Worm (Caenorhabditis elegans) whole organism, late embryonic: Measurements from ENCODE around the gene acer-1.

Source experiments
- C08G9.2 ChIP-seq: sonication (generic microtip); optimal IDR thresholded peaks from 2 replicates; lab custom pipeline; 2016; ENCODE audit warnings: mild to moderate bottlenecking, missing genetic modification characterization, moderate library complexity, missing compliant biosample characterization
- C38D4.7 ChIP-seq: fragments of 200-800 bp; sonication (Bioruptor generic); optimal IDR thresholded peaks from 2 replicates; lab custom pipeline; 2018; ENCODE audit warnings: mild to moderate bottlenecking, missing genetic modification characterization, moderate library complexity, missing compliant biosample characterization
- K09A11.1 ChIP-seq: sonication (generic microtip); optimal IDR thresholded peaks from 2 replicates; lab custom pipeline; 2017; ENCODE audit warnings: antibody characterized with exemption, mild to moderate bottlenecking, missing genetic modification characterization, missing compliant biosample characterization; ENCODE audit not compliant: insufficient read depth
- T23F11.4 ChIP-seq: fragments of 200-800 bp; sonication (Bioruptor generic); optimal IDR thresholded peaks from 2 replicates; lab custom pipeline; 2018; ENCODE audit warnings: mild to moderate bottlenecking, missing genetic modification characterization, missing compliant biosample characterization
- ama-1 ChIP-seq: fragments of 150-350 bp; optimal IDR thresholded peaks from 2 replicates; lab custom pipeline; 2014
- ceh-14 ChIP-seq: sonication (generic microtip); optimal IDR thresholded peaks from 2 replicates; lab custom pipeline; 2016; ENCODE audit warnings: missing genotype, missing genetic modification characterization, missing compliant biosample characterization
- ceh-18 ChIP-seq: sonication (generic microtip); optimal IDR thresholded peaks from 2 replicates; lab custom pipeline; 2016; ENCODE audit warnings: missing genetic modification characterization, missing compliant biosample characterization
- ceh-22 ChIP-seq: sonication (generic microtip); optimal IDR thresholded peaks from 2 replicates; lab custom pipeline; 2017; ENCODE audit warnings: missing biosample characterization, missing genetic modification characterization
- ceh-34 ChIP-seq: sonication (generic microtip); optimal IDR thresholded peaks from 2 replicates; lab custom pipeline; 2016; ENCODE audit warnings: mild to moderate bottlenecking, missing genetic modification characterization, missing compliant biosample characterization
- ceh-48 ChIP-seq: sonication (generic microtip); optimal IDR thresholded peaks from 2 replicates; lab custom pipeline; 2016; ENCODE audit warnings: missing genetic modification characterization, inconsistent platforms, missing compliant biosample characterization
- dve-1 ChIP-seq: sonication (generic microtip); optimal IDR thresholded peaks from 2 replicates; lab custom pipeline; 2017; ENCODE audit warnings: antibody characterized with exemption, mild to moderate bottlenecking, missing genetic modification characterization, missing compliant biosample characterization
- elt-2 ChIP-seq: sonication (generic microtip); optimal IDR thresholded peaks from 2 replicates; lab custom pipeline; 2016; ENCODE audit warnings: missing genetic modification reagents, missing genetic modification characterization, missing compliant biosample characterization
- fkh-10 ChIP-seq: fragments of 150-350 bp; optimal IDR thresholded peaks from 2 replicates; lab custom pipeline; 2014; ENCODE audit warnings: missing biosample characterization, missing genetic modification reagents, missing genetic modification characterization
- gmeb-2 ChIP-seq: sonication (generic microtip); optimal IDR thresholded peaks from 2 replicates; lab custom pipeline; 2016; ENCODE audit warnings: missing genetic modification characterization, inconsistent platforms, missing compliant biosample characterization
- hlh-13 ChIP-seq: fragments of 200-800 bp; sonication (Bioruptor generic); optimal IDR thresholded peaks from 2 replicates; lab custom pipeline; 2018; ENCODE audit warnings: mild to moderate bottlenecking, missing genetic modification characterization, missing compliant biosample characterization
- hlh-30 ChIP-seq: sonication (generic microtip); optimal IDR thresholded peaks from 2 replicates; lab custom pipeline; 2017; ENCODE audit warnings: antibody characterized with exemption, missing genetic modification characterization, missing compliant biosample characterization; ENCODE audit not compliant: insufficient read depth
- hlh-6 ChIP-seq: sonication (generic microtip); optimal IDR thresholded peaks from 2 replicates; lab custom pipeline; 2016; ENCODE audit warnings: missing genotype, missing genetic modification characterization, missing compliant biosample characterization
- hlh-8 ChIP-seq: sonication (generic microtip); optimal IDR thresholded peaks from 2 replicates; lab custom pipeline; 2016; ENCODE audit warnings: missing genotype, missing genetic modification characterization, missing compliant biosample characterization
- nfya-1 ChIP-seq: sonication (generic microtip); optimal IDR thresholded peaks from 2 replicates; lab custom pipeline; 2017; ENCODE audit warnings: missing genetic modification characterization, mild to moderate bottlenecking, missing compliant biosample characterization, antibody characterized with exemption, moderate library complexity
- nhr-232 ChIP-seq: sonication (generic microtip); optimal IDR thresholded peaks from 2 replicates; lab custom pipeline; 2016; ENCODE audit warnings: missing genetic modification characterization, missing compliant biosample characterization
- pag-3 ChIP-seq: sonication (generic microtip); optimal IDR thresholded peaks from 2 replicates; lab custom pipeline; 2016; ENCODE audit warnings: missing compliant biosample characterization, missing genetic modification characterization, borderline replicate concordance
- pat-9 ChIP-seq: fragments of 200-800 bp; sonication (Bioruptor generic); optimal IDR thresholded peaks from 2 replicates; lab custom pipeline; 2018; ENCODE audit warnings: mild to moderate bottlenecking, missing genetic modification characterization, moderate library complexity, missing compliant biosample characterization
- pha-2 ChIP-seq: sonication (generic microtip); optimal IDR thresholded peaks from 2 replicates; lab custom pipeline; 2017; ENCODE audit warnings: mild to moderate bottlenecking, missing genetic modification characterization, missing compliant biosample characterization
- pqm-1 ChIP-seq: sonication (generic microtip); optimal IDR thresholded peaks from 2 replicates; lab custom pipeline; 2016; ENCODE audit warnings: missing genetic modification characterization, missing compliant biosample characterization
- pros-1 ChIP-seq: fragments of 150-350 bp; optimal IDR thresholded peaks from 2 replicates; lab custom pipeline; 2014; ENCODE audit warnings: missing biosample characterization, missing genetic modification reagents, missing genetic modification characterization
- ref-2 ChIP-seq: sonication (generic microtip); optimal IDR thresholded peaks from 2 replicates; lab custom pipeline; 2016; ENCODE audit warnings: missing genetic modification characterization, missing compliant biosample characterization
- rnt-1 ChIP-seq: sonication (generic microtip); optimal IDR thresholded peaks from 2 replicates; lab custom pipeline; 2016; ENCODE audit warnings: missing genetic modification characterization, missing compliant biosample characterization
- sdc-2 ChIP-seq: sonication (generic microtip); optimal IDR thresholded peaks from 2 replicates; lab custom pipeline; 2016; ENCODE audit warnings: missing genotype, missing genetic modification characterization, missing compliant biosample characterization
- sox-2 ChIP-seq: fragments of 200-800 bp; sonication (Bioruptor generic); IDR thresholded peaks from 2 replicates; pipeline ENCODE4 v1.3.6; 2022; ENCODE audit warnings: missing genetic modification reagents, missing genetic modification characterization, missing compliant biosample characterization
- sox-4 ChIP-seq: sonication (generic microtip); optimal IDR thresholded peaks from 2 replicates; lab custom pipeline; 2017; ENCODE audit warnings: mild to moderate bottlenecking, missing genetic modification characterization, inconsistent platforms, missing compliant biosample characterization
- tbx-2 ChIP-seq: sonication (generic microtip); optimal IDR thresholded peaks from 2 replicates; lab custom pipeline; 2016; ENCODE audit warnings: missing genetic modification characterization, missing compliant biosample characterization
- unc-3 ChIP-seq, 2 experiments: fragments of 200-800 bp in 1 of 2; sonication (Bioruptor generic) in 1 of 2; sonication (generic microtip) in 1 of 2; conservative IDR thresholded peaks in 1 of 2; optimal IDR thresholded peaks in 1 of 2; 2 replicates each; pipeline versions ENCODE4 v1.3.6 to Lab custom; 2016 to 2022; ENCODE audit warnings: missing compliant biosample characterization in 2 of 2, missing genetic modification characterization in 2 of 2, missing genetic modification reagents in 1 of 2
- unc-42 ChIP-seq: sonication (generic microtip); optimal IDR thresholded peaks from 2 replicates; lab custom pipeline; 2016; ENCODE audit warnings: missing genotype, missing genetic modification characterization, missing compliant biosample characterization
- unc-55 ChIP-seq: sonication (generic microtip); optimal IDR thresholded peaks from 2 replicates; lab custom pipeline; 2017; ENCODE audit warnings: missing biosample characterization, missing genetic modification reagents, missing genetic modification characterization
- zip-5 ChIP-seq: sonication (generic microtip); optimal IDR thresholded peaks from 2 replicates; lab custom pipeline; 2016; ENCODE audit warnings: missing genetic modification characterization, missing compliant biosample characterization

The acer-1 gene

DNA sequence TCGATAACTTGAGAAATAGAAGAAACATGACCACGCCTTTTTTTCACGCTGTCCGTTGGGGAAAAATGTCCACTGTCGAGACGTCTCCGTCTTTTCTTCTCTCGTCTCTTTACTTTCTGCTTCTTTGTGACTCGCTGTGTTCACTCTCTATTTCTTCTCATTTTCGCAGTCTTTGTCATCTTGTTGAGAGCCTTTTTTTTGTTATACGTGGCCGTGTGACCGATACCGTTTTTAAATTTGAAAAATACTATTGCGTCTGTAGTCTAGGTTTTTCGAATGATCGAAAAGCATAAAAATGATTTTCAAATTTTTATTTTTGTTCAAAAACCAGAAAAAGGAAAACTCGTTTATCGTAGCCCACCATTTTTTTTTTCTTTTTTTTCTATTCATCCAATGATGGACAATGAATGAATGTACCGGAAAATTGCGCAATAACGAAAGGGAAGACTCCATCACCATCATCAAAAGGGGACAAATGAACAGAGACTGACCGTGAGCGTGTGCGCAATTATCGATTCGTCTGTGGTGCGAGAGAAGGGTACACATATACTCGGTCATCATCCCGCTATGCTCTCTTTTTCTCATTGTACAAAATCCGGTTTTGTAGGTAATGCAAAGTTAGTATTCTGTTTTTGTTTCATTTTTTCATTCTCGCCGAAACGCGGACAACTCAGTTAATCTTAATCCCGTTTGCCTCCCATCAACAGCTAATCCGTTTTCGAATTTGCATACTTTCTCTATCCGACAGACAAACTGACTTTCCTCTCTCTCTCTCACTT lies 45.8 kb downstream of the acer-1 start:
- TF ChIP-seq ceh-22 (no peak), unc-42 (tag; lab: Kevin White, UChicago) (peak; percentile 84), fkh-10 (no peak), pha-2 (tag; lab: Kevin White, UChicago) (no peak), gmeb-2 (tag; lab: Kevin White, UChicago) (no peak), hlh-6 (no peak), C08G9.2 (tag; lab: Kevin White, UChicago) (no peak), pros-1 (tag; lab: Kevin White, UChicago) (peak; percentile 43), rnt-1 (tag; lab: Kevin White, UChicago) (no peak), pag-3 (no peak), sox-4 (tag; lab: Kevin White, UChicago) (no peak), sox-2 (GFP tag; lab: Robert Waterston, UW) (peak; percentile 31; the same call in 1 of the 2 replicates), ceh-48 (tag; lab: Kevin White, UChicago) (peak; percentile 45), ama-1 (lab: Kevin White, UChicago) (no peak), nhr-232 (tag; lab: Kevin White, UChicago) (no peak), ceh-18 (tag; lab: Kevin White, UChicago) (no peak)

DNA sequence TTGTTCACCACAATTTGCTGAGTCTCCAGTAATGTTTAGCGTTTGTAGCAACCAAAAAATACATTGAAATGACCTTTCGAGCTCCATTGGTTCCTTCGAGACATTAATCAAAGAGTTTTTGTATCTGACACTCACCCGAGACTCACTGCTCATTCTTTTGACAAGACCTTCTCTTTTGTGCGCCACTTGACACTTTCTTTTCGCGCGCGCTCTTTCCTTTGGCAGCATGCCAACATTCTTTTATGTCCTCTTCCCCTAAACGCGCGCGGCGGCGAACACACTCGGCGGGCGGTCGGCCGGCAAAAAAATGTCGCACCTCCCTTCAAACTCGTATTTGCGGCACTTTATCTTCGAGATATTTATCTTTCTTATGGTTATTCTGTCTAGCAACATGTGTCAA lies 46.5 kb downstream of the acer-1 start:
- no peak for TF ChIP-seq nhr-232 (tag; lab: Kevin White, UChicago)
- TF ChIP-seq tbx-2 (tag; lab: Kevin White, UChicago) = peak; percentile 30
- no peak for TF ChIP-seq zip-5 (tag; lab: Kevin White, UChicago)
- no peak for TF ChIP-seq unc-55 (GFP tag; lab: Kevin White, UChicago)
- no peak for TF ChIP-seq K09A11.1 (tag; lab: Kevin White, UChicago)
- TF ChIP-seq hlh-13 (GFP tag; lab: Kevin White, UChicago) = no peak
- no peak for TF ChIP-seq pat-9
- TF ChIP-seq C38D4.7 = no peak
- TF ChIP-seq ceh-18 (tag; lab: Kevin White, UChicago) = no peak
- peak; percentile 27; the same call in 1 of the 2 replicates for TF ChIP-seq sox-2 (GFP tag; lab: Robert Waterston, UW)
- TF ChIP-seq ref-2 = peak; percentile 17
- TF ChIP-seq sdc-2 (tag; lab: Kevin White, UChicago) = no peak

DNA sequence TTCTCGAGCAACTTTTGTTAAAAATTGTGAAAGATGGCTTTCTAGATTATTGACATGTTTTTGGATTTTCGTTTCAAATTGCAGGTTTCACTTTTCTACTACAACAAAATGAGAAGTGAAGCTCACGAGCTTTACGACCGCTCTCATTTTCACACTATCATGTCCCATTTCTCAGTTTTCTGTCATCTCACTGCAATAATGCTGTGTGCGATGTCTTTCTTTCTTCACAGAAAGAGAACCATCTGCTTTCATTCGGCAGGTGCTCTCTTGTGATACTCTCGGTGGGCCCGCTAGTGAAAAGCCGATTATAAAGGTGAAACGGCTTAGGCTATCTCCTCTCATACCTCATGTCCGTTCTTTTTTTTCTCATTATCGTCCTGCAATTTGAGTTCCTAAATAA lies 47.0 kb downstream of the acer-1 start:
- TF ChIP-seq hlh-8 (tag; lab: Kevin White, UChicago) (no peak), nfya-1 (tag; lab: Kevin White, UChicago) (peak; percentile 3)

DNA sequence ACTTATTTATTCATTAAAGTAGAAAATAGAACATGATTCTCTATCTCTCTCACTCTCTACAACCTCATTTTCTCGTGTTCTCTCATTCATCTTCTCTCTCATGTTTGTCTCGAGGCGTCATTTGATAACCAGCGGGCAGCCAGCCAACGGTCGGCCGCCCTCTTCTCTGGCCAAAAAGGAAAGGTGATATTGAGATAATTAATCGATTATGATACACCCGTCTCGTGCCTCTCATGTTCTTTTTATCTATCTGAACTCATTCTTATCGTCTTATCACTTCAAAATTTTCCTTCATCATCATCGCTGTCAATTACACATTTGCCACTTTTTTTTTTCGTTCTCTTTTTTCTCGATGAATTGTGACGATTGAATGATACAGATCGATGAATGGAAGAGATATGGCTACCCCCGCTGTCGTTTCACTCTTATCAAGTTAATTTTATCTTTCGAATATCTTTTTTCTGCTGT lies 47.5 kb downstream of the acer-1 start:
- TF ChIP-seq ceh-48 (tag; lab: Kevin White, UChicago) (peak; percentile 14), hlh-30 (tag; lab: Kevin White, UChicago) (peak; percentile 66), elt-2 (tag; lab: Kevin White, UChicago) (peak; percentile 94), pag-3 (no peak), unc-3 (GFP tag; conservative IDR thresholded peaks at IDR 0.05; lab: Robert Waterston, UW) (no peak), unc-3 (tag; optimal IDR thresholded peaks at IDR 0.05; lab: Kevin White, UChicago) (no peak), ceh-18 (tag; lab: Kevin White, UChicago) (peak; percentile 24), ceh-14 (tag; lab: Kevin White, UChicago) (no peak), ama-1 (lab: Kevin White, UChicago) (no peak), T23F11.4 (GFP tag; lab: Kevin White, UChicago) (no peak), nfya-1 (tag; lab: Kevin White, UChicago) (peak; percentile 64), dve-1 (peak; percentile 42), ceh-34 (tag; lab: Kevin White, UChicago) (peak; percentile 53), pros-1 (tag; lab: Kevin White, UChicago) (no peak), pqm-1 (peak; percentile 59), unc-55 (GFP tag; lab: Kevin White, UChicago) (peak; percentile 83)
